6 fruit fly cellular contexts compared by ENCODE assay signal in genomic region chrX:16943515-16943850, dm6.
TF ChIP-seq lines count a peak whose summit lies in the region.

No protein-coding gene starts in this region.

- no peak for TF ChIP-seq CTCF in whole organism, embryonic (GFP tag; optimal IDR thresholded peaks at IDR 0.05; lab: Kevin White, UChicago)

TF ChIP-seq in whole organism, 6 proteins besides CTCF, POLR2A, EP300 and RAD21:
- TF ChIP-seq Dll (optimal IDR thresholded peaks at IDR 0.05; lab: Kevin White, UChicago) (no peak), CG8478 (optimal IDR thresholded peaks at IDR 0.05; lab: Kevin White, UChicago) (peak; percentile 33), EcR (GFP tag; optimal IDR thresholded peaks at IDR 0.05; lab: Kevin White, UChicago) (no peak)

TF ChIP-seq in whole organism, adult, 20 proteins besides CTCF, POLR2A, EP300 and RAD21:
- TF ChIP-seq bab1 (GFP tag; optimal IDR thresholded peaks at IDR 0.05; lab: Kevin White, UChicago) (no peak), CG5204 (GFP tag; optimal IDR thresholded peaks at IDR 0.05; lab: Kevin White, UChicago) (no peak), pad (GFP tag; optimal IDR thresholded peaks at IDR 0.05; lab: Kevin White, UChicago) (no peak), tj (GFP tag; optimal IDR thresholded peaks at IDR 0.05; lab: Kevin White, UChicago) (peak; percentile 56)

TF ChIP-seq in whole organism, embryonic, 481 proteins besides CTCF, POLR2A, EP300 and RAD21 (continues in another document):
- TF ChIP-seq kni (GFP tag; optimal IDR thresholded peaks at IDR 0.05; lab: Kevin White, UChicago) = peak; percentile 51
- TF ChIP-seq usp (GFP tag; optimal IDR thresholded peaks at IDR 0.05; lab: Kevin White, UChicago) = no peak
- 0 out of 4 replicates have a peak, but pooled peaks have one; percentile 50 for TF ChIP-seq chinmo (GFP tag; IDR thresholded peaks at IDR 0.05; lab: Robert Waterston, UW; ENCODE audit: partially characterized antibody)
- TF ChIP-seq Xrp1 (GFP tag; IDR thresholded peaks at IDR 0.05; lab: Robert Waterston, UW) = 0 out of 2 replicates have a peak, but pooled peaks have one; percentile 15
- TF ChIP-seq CG1832 (GFP tag; optimal IDR thresholded peaks at IDR 0.05; lab: Kevin White, UChicago) = peak; percentile 67
- TF ChIP-seq rib (GFP tag; IDR thresholded peaks at IDR 0.05; lab: Robert Waterston, UW) = 0 out of 2 replicates have a peak, but pooled peaks have one; percentile 2
- TF ChIP-seq CG33213 (GFP tag; optimal IDR thresholded peaks at IDR 0.05; lab: Kevin White, UChicago) = no peak
- peak; percentile 82 for TF ChIP-seq cg (GFP tag; optimal IDR thresholded peaks at IDR 0.05; lab: Kevin White, UChicago)
- TF ChIP-seq CG13894 (tag; optimal IDR thresholded peaks at IDR 0.05; lab: Kevin White, UChicago) = no peak
- TF ChIP-seq D (optimal IDR thresholded peaks at IDR 0.05; lab: Kevin White, UChicago) = no peak
- peak; percentile 42 for TF ChIP-seq D (GFP tag; optimal IDR thresholded peaks at IDR 0.05; lab: Kevin White, UChicago)
- TF ChIP-seq NC2β (GFP tag; optimal IDR thresholded peaks at IDR 0.05; lab: Kevin White, UChicago) = no peak
- TF ChIP-seq Fer3 (tag; optimal IDR thresholded peaks at IDR 0.05; lab: Kevin White, UChicago) = no peak
- no peak for TF ChIP-seq CG17186 (GFP tag; optimal IDR thresholded peaks at IDR 0.05; lab: Kevin White, UChicago)
- peak; percentile 95 for TF ChIP-seq sd (tag; optimal IDR thresholded peaks at IDR 0.05; lab: Kevin White, UChicago)
- 0 out of 2 replicates have a peak, but pooled peaks have one; percentile 1 for TF ChIP-seq CG14441 (GFP tag; IDR thresholded peaks at IDR 0.05; lab: Robert Waterston, UW)
- TF ChIP-seq Trl (optimal IDR thresholded peaks at IDR 0.05; lab: Kevin White, UChicago) = peak; percentile 29 to 78
- no peak for TF ChIP-seq Trl (GFP tag; optimal IDR thresholded peaks at IDR 0.05; lab: Kevin White, UChicago)
- TF ChIP-seq CG15479 (GFP tag; optimal IDR thresholded peaks at IDR 0.05; lab: Kevin White, UChicago) = peak; percentile 23
- TF ChIP-seq kay (GFP tag; optimal IDR thresholded peaks at IDR 0.05; lab: Kevin White, UChicago) = peak; percentile 51

TF ChIP-seq in whole organism, prepupa, 60 proteins besides CTCF, POLR2A, EP300 and RAD21 (continues in another document):
- TF ChIP-seq Sox102F (GFP tag; optimal IDR thresholded peaks at IDR 0.05; lab: Kevin White, UChicago) (no peak), CG1621 (tag; optimal IDR thresholded peaks at IDR 0.05; lab: Kevin White, UChicago) (peak; percentile 10), Eip75B (GFP tag; optimal IDR thresholded peaks at IDR 0.05; lab: Kevin White, UChicago) (no peak), Ets96B (tag; optimal IDR thresholded peaks at IDR 0.05; lab: Kevin White, UChicago) (no peak), svp (GFP tag; lab: Kevin White, UChicago) (no peak), achi (GFP tag; optimal IDR thresholded peaks at IDR 0.05; lab: Kevin White, UChicago) (no peak), Eip93F (GFP tag; optimal IDR thresholded peaks at IDR 0.05; lab: Kevin White, UChicago) (peak; percentile 6), Eip78C (GFP tag; lab: Kevin White, UChicago) (peak; percentile 43), Blimp-1 (GFP tag; optimal IDR thresholded peaks at IDR 0.05; lab: Kevin White, UChicago) (peak; percentile 50), fd85E (GFP tag; optimal IDR thresholded peaks at IDR 0.05; lab: Kevin White, UChicago) (no peak), CG15336 (GFP tag; IDR thresholded peaks at IDR 0.05; lab: Robert Waterston, UW) (0 out of 2 replicates have a peak, but pooled peaks have one; percentile 19), topi (GFP tag; optimal IDR thresholded peaks at IDR 0.05; lab: Kevin White, UChicago) (peak; percentile 16), CG6792 (GFP tag; optimal IDR thresholded peaks at IDR 0.05; lab: Kevin White, UChicago) (no peak), Gug (GFP tag; IDR thresholded peaks at IDR 0.05; lab: Robert Waterston, UW) (no peak), eg (GFP tag; IDR thresholded peaks at IDR 0.05; lab: Robert Waterston, UW) (no peak), Hr4 (GFP tag; optimal IDR thresholded peaks at IDR 0.05; lab: Kevin White, UChicago) (no peak), fkh (GFP tag; optimal IDR thresholded peaks at IDR 0.05; lab: Kevin White, UChicago) (peak; percentile 62), CG6276 (GFP tag; optimal IDR thresholded peaks at IDR 0.05; lab: Kevin White, UChicago) (peak; percentile 42), lz (GFP tag; optimal IDR thresholded peaks at IDR 0.05; lab: Kevin White, UChicago) (no peak), Sox14 (GFP tag; optimal IDR thresholded peaks at IDR 0.05; lab: Kevin White, UChicago) (peak; percentile 60), CG6808 (GFP tag; optimal IDR thresholded peaks at IDR 0.05; lab: Kevin White, UChicago) (peak; percentile 36), CG34406 (GFP tag; optimal IDR thresholded peaks at IDR 0.05; lab: Kevin White, UChicago) (no peak), ss (GFP tag; optimal IDR thresholded peaks at IDR 0.05; lab: Kevin White, UChicago) (peak; percentile 41 to 54)

TF ChIP-seq in whole organism, pupa, 21 proteins besides CTCF, POLR2A, EP300 and RAD21:
- TF ChIP-seq CG14655 (GFP tag; optimal IDR thresholded peaks at IDR 0.05; lab: Kevin White, UChicago) (peak; percentile 23), fd96Ca (GFP tag; IDR thresholded peaks at IDR 0.05; lab: Robert Waterston, UW) (no peak), EcR (GFP tag; optimal IDR thresholded peaks at IDR 0.05; lab: Kevin White, UChicago) (peak; percentile 50)
TF ChIP-seq in whole organism, pupa: peak in this region for 2.

TF ChIP-seq in whole organism, wandering third instar larva, 38 proteins besides CTCF, POLR2A, EP300 and RAD21:
- no peak for TF ChIP-seq sv (GFP tag; optimal IDR thresholded peaks at IDR 0.05; lab: Kevin White, UChicago)
- TF ChIP-seq h (GFP tag; optimal IDR thresholded peaks at IDR 0.05; lab: Kevin White, UChicago) = peak; percentile 35
- no peak for TF ChIP-seq CrebA (GFP tag; optimal IDR thresholded peaks at IDR 0.05; lab: Kevin White, UChicago; ENCODE audit: borderline replicate concordance)
- peak; percentile 20 for TF ChIP-seq Jra (GFP tag; optimal IDR thresholded peaks at IDR 0.05; lab: Kevin White, UChicago)
- no peak for TF ChIP-seq CG9705 (GFP tag; optimal IDR thresholded peaks at IDR 0.05; lab: Kevin White, UChicago)
- TF ChIP-seq Dfd (GFP tag; optimal IDR thresholded peaks at IDR 0.05; lab: Kevin White, UChicago) = no peak
- TF ChIP-seq ey (GFP tag; optimal IDR thresholded peaks at IDR 0.05; lab: Kevin White, UChicago) = no peak
- TF ChIP-seq brk (GFP tag; optimal IDR thresholded peaks at IDR 0.05; lab: Kevin White, UChicago) = peak; percentile 10
- TF ChIP-seq Dif (GFP tag; optimal IDR thresholded peaks at IDR 0.05; lab: Kevin White, UChicago; ENCODE audit: partially characterized antibody) = no peak
- no peak for TF ChIP-seq Abd-B (GFP tag; optimal IDR thresholded peaks at IDR 0.05; lab: Kevin White, UChicago)
TF ChIP-seq in whole organism, wandering third instar larva: peak in this region for 3.
